Fruit fly (Drosophila melanogaster) whole organism: Measurements from ENCODE around the gene AstA-R1.

Experiments
- CG8478 ChIP-seq: fragments of >200 bp; optimal IDR thresholded peaks from 2 replicates; lab custom pipeline; 2018; ENCODE audit warnings: inconsistent platforms
- Dll ChIP-seq: fragments of >200 bp; optimal IDR thresholded peaks from 2 replicates; lab custom pipeline; 2017
- EcR ChIP-seq, 2 experiments: fragments of >200 bp; optimal IDR thresholded peaks; 2 replicates each; lab custom pipeline; 2017; ENCODE audit warnings: missing biosample characterization in 2 of 2, missing genetic modification characterization in 2 of 2, missing genetic modification reagents in 2 of 2
- pan ChIP-seq: fragments of >200 bp; optimal IDR thresholded peaks from 2 replicates; lab custom pipeline; 2017
- psq ChIP-seq: fragments of >200 bp; optimal IDR thresholded peaks from 2 replicates; lab custom pipeline; 2017
- usp ChIP-seq: fragments of >200 bp; optimal IDR thresholded peaks from 2 replicates; lab custom pipeline; 2017; ENCODE audit warnings: missing biosample characterization, missing genetic modification characterization, mixed read lengths

Gene AstA-R1

DNA sequence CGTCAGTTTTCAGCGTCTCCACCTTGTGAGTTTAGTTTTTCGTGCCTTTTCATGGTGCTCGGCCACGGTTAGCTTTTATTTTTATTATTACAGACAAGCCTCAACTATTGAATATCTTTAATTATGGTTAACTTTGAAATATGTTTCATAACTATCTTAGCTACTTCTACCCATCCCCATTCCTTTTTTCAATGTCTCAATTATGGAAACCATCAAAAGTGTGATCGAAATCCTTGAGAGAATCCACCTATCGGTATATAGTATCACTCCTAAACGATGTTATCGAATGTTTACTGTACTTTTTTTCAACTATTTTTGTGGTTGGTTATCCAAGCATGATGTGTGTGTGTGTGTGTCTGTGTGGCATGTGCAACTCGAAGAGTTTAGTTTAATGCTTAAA lies 139.7 kb downstream of the AstA-R1 start:
- TF ChIP-seq Dll (no peak), psq (lab: Kevin White, UChicago) (no peak), usp (GFP tag; lab: Kevin White, UChicago) (no peak), CG8478 (lab: Kevin White, UChicago) (no peak), EcR (GFP tag; optimal IDR thresholded peaks at IDR 0.05; lab: Kevin White, UChicago) (no peak), pan (no peak)

dm6 chrX:3715616-3716015 lies 141.3 kb downstream of the AstA-R1 start:
- no peak for TF ChIP-seq usp (GFP tag; lab: Kevin White, UChicago)
- peak in 1 of 2 experiments; percentile 48 for TF ChIP-seq EcR (GFP tag; optimal IDR thresholded peaks at IDR 0.05; lab: Kevin White, UChicago)
